Fruit fly (Drosophila melanogaster): ENCODE data around the gene CG32719.

The CG32719 gene

dm6 chrX:7550704-7551103, 2.9 kb upstream of the CG32719 start:
- TF ChIP-seq br (GFP tag; optimal IDR thresholded peaks at IDR 0.05) (no peak), brk (GFP tag; optimal IDR thresholded peaks at IDR 0.05) (no peak), fru (GFP tag; optimal IDR thresholded peaks at IDR 0.05) (no peak), h (GFP tag; optimal IDR thresholded peaks at IDR 0.05) (peak; percentile 5), GATAd (GFP tag; optimal IDR thresholded peaks at IDR 0.05) (no peak), Jra (GFP tag; optimal IDR thresholded peaks at IDR 0.05) (no peak), dsf (GFP tag; optimal IDR thresholded peaks at IDR 0.05; ENCODE audit: borderline replicate concordance) (no peak), Sp1 (GFP tag; optimal IDR thresholded peaks at IDR 0.05) (peak; percentile 9), CG9705 (GFP tag; optimal IDR thresholded peaks at IDR 0.05) (no peak), foxo (GFP tag; optimal IDR thresholded peaks at IDR 0.05) (peak in 1 of 2 experiments; percentile 4), OdsH (GFP tag; optimal IDR thresholded peaks at IDR 0.05) (no peak)

dm6 chrX:7546362-7546761, 1.4 kb downstream of the CG32719 start:
- TF ChIP-seq Myc (optimal IDR thresholded peaks at IDR 0.05) (no peak), br (GFP tag; optimal IDR thresholded peaks at IDR 0.05) (no peak), jim (GFP tag; optimal IDR thresholded peaks at IDR 0.05) (no peak), ey (GFP tag; optimal IDR thresholded peaks at IDR 0.05) (no peak), h (GFP tag; optimal IDR thresholded peaks at IDR 0.05) (peak; percentile 11), woc (GFP tag; optimal IDR thresholded peaks at IDR 0.05) (no peak), CG9705 (GFP tag; optimal IDR thresholded peaks at IDR 0.05) (no peak), dl (GFP tag; optimal IDR thresholded peaks at IDR 0.05; ENCODE audit: insufficient read depth in 1 of 2, partially characterized antibody in 2 of 2) (no peak)

- TF ChIP-seq h (GFP tag; optimal IDR thresholded peaks at IDR 0.05) (peak; percentile 48), tai (GFP tag; optimal IDR thresholded peaks at IDR 0.05) (no peak), Myc (optimal IDR thresholded peaks at IDR 0.05) (no peak), fru (GFP tag; optimal IDR thresholded peaks at IDR 0.05) (peak; percentile 54), Mio (GFP tag; optimal IDR thresholded peaks at IDR 0.05) (no peak), Rel (GFP tag; optimal IDR thresholded peaks at IDR 0.05) (no peak), Rel (tag; optimal IDR thresholded peaks at IDR 0.05) (no peak), lola (GFP tag; optimal IDR thresholded peaks at IDR 0.05) (no peak), foxo (GFP tag; optimal IDR thresholded peaks at IDR 0.05) (peak in 1 of 2 experiments; percentile 46), Abd-B (GFP tag; optimal IDR thresholded peaks at IDR 0.05) (no peak), dmrt93B (GFP tag; optimal IDR thresholded peaks at IDR 0.05) (peak; percentile 3), Jra (GFP tag; optimal IDR thresholded peaks at IDR 0.05) (no peak), usp (GFP tag; optimal IDR thresholded peaks at IDR 0.05) (no peak), Sp1 (GFP tag; optimal IDR thresholded peaks at IDR 0.05) (peak; percentile 24), sv (GFP tag; optimal IDR thresholded peaks at IDR 0.05) (no peak), dsf (GFP tag; optimal IDR thresholded peaks at IDR 0.05; ENCODE audit: borderline replicate concordance) (no peak), N (GFP tag; optimal IDR thresholded peaks at IDR 0.05) (no peak), Dif (GFP tag; optimal IDR thresholded peaks at IDR 0.05; ENCODE audit: partially characterized antibody) (no peak), Dfd (GFP tag; optimal IDR thresholded peaks at IDR 0.05) (no peak), pan (optimal IDR thresholded peaks at IDR 0.05) (no peak), CG9705 (GFP tag; optimal IDR thresholded peaks at IDR 0.05) (no peak), OdsH (GFP tag; optimal IDR thresholded peaks at IDR 0.05) (peak; percentile 29), br (GFP tag; optimal IDR thresholded peaks at IDR 0.05) (peak; percentile 37), CG32264 (GFP tag; optimal IDR thresholded peaks at IDR 0.05) (no peak), dl (GFP tag; optimal IDR thresholded peaks at IDR 0.05; ENCODE audit: insufficient read depth in 1 of 2, partially characterized antibody in 2 of 2) (no peak), Hnf4 (GFP tag; optimal IDR thresholded peaks at IDR 0.05) (peak; percentile 6), woc (GFP tag; optimal IDR thresholded peaks at IDR 0.05) (peak; percentile 2), rgr (GFP tag; optimal IDR thresholded peaks at IDR 0.05) (peak; percentile 43), Hr78 (GFP tag; optimal IDR thresholded peaks at IDR 0.05) (no peak), ey (GFP tag; optimal IDR thresholded peaks at IDR 0.05) (peak; percentile 38), HLH106 (tag; optimal IDR thresholded peaks at IDR 0.05) (peak; percentile 30), sage (GFP tag; optimal IDR thresholded peaks at IDR 0.05) (no peak), GATAd (GFP tag; optimal IDR thresholded peaks at IDR 0.05) (no peak), Vsx2 (GFP tag; optimal IDR thresholded peaks at IDR 0.05; ENCODE audit: partially characterized antibody) (no peak), brk (GFP tag; optimal IDR thresholded peaks at IDR 0.05) (no peak), Hr83 (GFP tag; optimal IDR thresholded peaks at IDR 0.05; ENCODE audit: poor library complexity, severe bottlenecking) (no peak), psq (GFP tag; optimal IDR thresholded peaks at IDR 0.05) (peak; percentile 5), CrebA (GFP tag; optimal IDR thresholded peaks at IDR 0.05; ENCODE audit: borderline replicate concordance) (no peak), jim (GFP tag; optimal IDR thresholded peaks at IDR 0.05) (no peak)
These were observed 3.9 kb downstream of the CG32719 start for dm6 chrX:7543891-7544290.
